Worm (Caenorhabditis elegans): ENCODE results near the gene D2096.7.

ce11 chrIV:8333988-8334863 is 43.2 kb downstream of the D2096.7 start, which contains the start of gene his-32:
- no peak for TF ChIP-seq him-1 (tag; optimal IDR thresholded peaks at IDR 0.05)
- TF ChIP-seq W03F9.2 (tag; optimal IDR thresholded peaks at IDR 0.05) = no peak
- no peak for TF ChIP-seq dao-5 (tag; optimal IDR thresholded peaks at IDR 0.05)
